Worm (Caenorhabditis elegans): ENCODE data around the gene inpp-4B.

DNA sequence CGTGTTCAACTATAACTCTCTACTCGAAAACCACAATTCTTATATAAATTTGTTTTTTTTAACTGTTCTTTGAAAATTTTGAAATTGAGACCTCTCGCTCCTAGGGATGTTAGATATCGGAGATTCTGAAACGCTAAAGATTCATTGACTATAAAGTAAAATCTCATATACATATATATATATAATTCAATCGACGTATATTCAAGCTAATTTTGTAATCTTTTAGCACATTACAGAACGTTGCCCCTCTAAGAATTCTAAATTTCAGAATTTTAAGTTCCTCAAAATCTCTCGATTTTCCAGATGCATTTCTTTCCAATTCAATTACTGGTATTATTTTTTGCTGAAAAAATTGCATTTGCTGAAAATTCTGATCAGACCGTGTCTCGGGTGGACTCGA, 12.1 kb upstream of the inpp-4B start, which contains the start of gene pad-2:
- no peak for TF ChIP-seq ama-1 (optimal IDR thresholded peaks at IDR 0.05)
- no peak for TF ChIP-seq flt-1 (GFP tag; IDR thresholded peaks at IDR 0.05)
- TF ChIP-seq scrt-1 (GFP tag; IDR thresholded peaks at IDR 0.05), result no peak
- no peak for TF ChIP-seq pes-1 (GFP tag; IDR thresholded peaks at IDR 0.05)
- no peak for TF ChIP-seq tra-4 (tag; optimal IDR thresholded peaks at IDR 0.05)
- TF ChIP-seq sea-1 (GFP tag; conservative IDR thresholded peaks at IDR 0.05), result no peak
- no peak for TF ChIP-seq hmg-4 (GFP tag; optimal IDR thresholded peaks at IDR 0.05)
- TF ChIP-seq ceh-36 (tag; optimal IDR thresholded peaks at IDR 0.05), result no peak
- no peak for TF ChIP-seq ets-7 (tag; optimal IDR thresholded peaks at IDR 0.05)
- no peak for TF ChIP-seq ceh-13 (GFP tag; optimal IDR thresholded peaks at IDR 0.05)
- TF ChIP-seq B0310.2 (tag; optimal IDR thresholded peaks at IDR 0.05), result no peak
- no peak for TF ChIP-seq F13C5.2 (tag; optimal IDR thresholded peaks at IDR 0.05)

Data from whole organism, early embryonic.